Worm (Caenorhabditis elegans) whole organism, L4/young adult: Measurements from ENCODE around the gene srh-223.
A peak's percentile ranks its signal among the peaks of the same experiment; 100 is the strongest.

Experiments used
- W03F9.2 ChIP-seq: fragments of 150-350 bp; optimal IDR thresholded peaks from 2 replicates; lab custom pipeline; 2014; ENCODE audit warnings: missing biosample characterization, missing genetic modification characterization
- dao-5 ChIP-seq: sonication (generic microtip); optimal IDR thresholded peaks from 2 replicates; lab custom pipeline; 2016; ENCODE audit warnings: missing genotype, missing genetic modification characterization, moderate library complexity, missing compliant biosample characterization
- him-1 ChIP-seq: sonication (generic microtip); optimal IDR thresholded peaks from 2 replicates; lab custom pipeline; 2016; ENCODE audit warnings: missing genotype, missing genetic modification reagents, missing genetic modification characterization, missing compliant biosample characterization

srh-223 gene

DNA sequence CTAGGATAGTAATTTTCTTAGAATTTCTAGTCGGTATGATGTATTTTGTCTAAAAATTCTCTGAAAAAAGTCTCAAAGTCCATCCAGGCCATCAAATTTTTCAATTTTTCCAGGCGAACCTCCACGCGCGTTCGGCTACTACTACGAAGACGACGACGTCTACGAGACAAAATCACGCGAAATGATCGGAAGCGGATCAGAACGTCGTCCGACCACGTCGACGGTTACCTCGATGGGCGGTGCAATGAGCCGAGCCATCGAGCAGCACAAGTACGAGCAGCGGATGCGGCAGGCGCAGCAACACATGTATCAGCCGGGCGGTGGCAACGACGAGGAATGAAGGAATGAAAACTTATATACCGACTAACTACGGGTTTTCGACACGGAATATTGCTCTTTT lies 31.9 kb downstream of the srh-223 start:
- TF ChIP-seq dao-5 (tag; lab: Kevin White, UChicago) (no peak), W03F9.2 (tag; lab: Kevin White, UChicago) (no peak), him-1 (tag; lab: Kevin White, UChicago) (no peak)

DNA sequence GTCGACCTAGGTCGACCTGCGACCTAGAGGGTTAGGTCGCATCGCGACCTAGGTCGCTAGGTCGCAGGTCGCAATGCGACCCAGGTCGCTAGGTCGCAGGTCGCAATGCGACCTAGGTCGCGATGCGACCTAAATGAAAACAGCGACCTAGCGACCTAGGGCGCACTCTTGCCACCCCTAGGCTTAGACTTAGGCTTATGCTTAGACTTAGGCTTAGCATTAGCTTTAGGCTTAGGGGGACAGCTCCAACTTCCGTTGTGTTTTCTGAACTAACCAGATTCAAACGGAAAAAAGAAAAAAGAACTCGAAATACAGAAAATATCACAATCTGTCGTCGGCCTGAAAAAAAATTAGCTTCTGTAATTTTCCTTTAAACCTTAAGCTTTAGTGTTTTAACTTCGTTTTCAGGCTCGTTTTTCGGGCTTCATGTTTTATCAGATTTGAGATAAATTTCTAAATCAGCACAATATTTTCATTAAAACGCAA lies 32.7 kb downstream of the srh-223 start:
- TF ChIP-seq W03F9.2 (tag; lab: Kevin White, UChicago): no peak
- TF ChIP-seq dao-5 (tag; lab: Kevin White, UChicago): no peak
- TF ChIP-seq him-1 (tag; lab: Kevin White, UChicago): no peak

DNA sequence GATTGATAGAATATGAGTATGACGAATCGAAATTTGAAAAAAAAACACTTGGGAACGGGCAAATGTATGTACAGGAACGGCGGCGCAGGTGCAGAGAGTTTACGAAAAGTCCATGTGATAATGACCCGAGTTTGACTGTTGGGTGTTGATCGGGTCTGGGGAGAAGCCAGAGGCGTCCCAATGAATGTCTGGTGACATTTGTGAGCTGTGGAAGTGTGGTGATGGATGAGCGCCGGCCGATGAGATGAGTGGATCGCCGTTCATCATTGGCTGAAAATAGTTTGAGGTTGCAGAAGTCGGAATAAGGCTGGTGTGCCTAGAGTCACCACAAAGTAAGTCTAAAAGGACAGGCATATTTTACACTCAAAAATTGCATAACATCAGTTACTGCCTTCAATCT lies 34.0 kb downstream of the srh-223 start:
- no peak for TF ChIP-seq him-1 (tag; lab: Kevin White, UChicago)
- TF ChIP-seq W03F9.2 (tag; lab: Kevin White, UChicago): no peak
- TF ChIP-seq dao-5 (tag; lab: Kevin White, UChicago): no peak

DNA sequence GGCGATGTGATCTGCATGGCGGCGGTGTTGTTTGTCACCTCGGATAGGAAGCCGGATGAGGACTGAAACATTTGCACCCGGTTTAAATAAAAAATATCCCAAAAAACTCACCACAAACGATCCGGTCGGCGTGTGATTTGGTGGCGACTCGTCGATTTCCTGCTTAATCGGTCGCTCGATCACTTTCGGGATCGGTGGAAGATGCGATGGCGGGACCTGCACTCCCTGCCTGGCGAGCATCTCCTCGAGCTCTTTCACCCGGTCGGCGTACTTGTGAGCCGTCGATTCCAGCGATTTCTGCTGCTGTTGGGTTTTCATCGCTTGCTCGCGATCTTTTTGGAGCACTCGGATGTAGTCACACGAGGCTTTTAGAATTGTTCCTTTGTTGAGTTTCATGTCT lies 35.0 kb downstream of the srh-223 start:
- TF ChIP-seq dao-5 (tag; lab: Kevin White, UChicago) (no peak), him-1 (tag; lab: Kevin White, UChicago) (no peak), W03F9.2 (tag; lab: Kevin White, UChicago) (no peak)

DNA sequence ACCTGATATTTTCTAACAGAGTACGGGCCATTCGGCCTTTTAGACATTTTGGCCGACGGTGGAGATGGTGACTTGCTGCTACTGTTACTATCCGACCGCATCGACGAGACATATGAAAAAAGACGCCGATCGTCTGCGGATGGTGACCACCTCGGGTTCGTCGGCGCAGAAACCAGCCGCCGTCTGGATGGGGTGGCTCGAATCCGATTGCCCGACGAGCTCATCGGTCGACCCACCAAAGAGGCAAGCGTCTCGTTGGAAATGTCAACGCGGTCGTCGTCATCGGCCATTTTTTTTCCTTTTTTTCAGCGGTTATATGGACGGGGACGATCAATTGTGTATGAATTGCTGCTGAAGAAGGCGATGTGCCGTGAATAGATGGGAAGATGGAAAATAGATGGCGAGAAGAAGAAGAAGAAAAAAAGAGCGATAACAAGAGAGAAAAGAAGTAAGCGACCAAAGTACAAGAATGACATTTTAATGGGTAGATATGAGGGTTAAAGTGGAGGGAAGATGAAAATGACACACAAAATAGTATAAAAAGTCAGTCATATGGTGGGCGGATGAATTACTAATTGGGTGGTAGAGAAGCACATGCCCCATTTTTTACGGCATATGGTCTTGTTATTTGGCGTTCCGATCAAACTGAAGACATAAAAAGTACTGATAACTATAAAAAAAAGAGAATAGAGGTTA lies 37.1 kb downstream of the srh-223 start:
- TF ChIP-seq him-1 (tag; lab: Kevin White, UChicago) (no peak), W03F9.2 (tag; lab: Kevin White, UChicago) (no peak), dao-5 (tag; lab: Kevin White, UChicago) (no peak)

DNA sequence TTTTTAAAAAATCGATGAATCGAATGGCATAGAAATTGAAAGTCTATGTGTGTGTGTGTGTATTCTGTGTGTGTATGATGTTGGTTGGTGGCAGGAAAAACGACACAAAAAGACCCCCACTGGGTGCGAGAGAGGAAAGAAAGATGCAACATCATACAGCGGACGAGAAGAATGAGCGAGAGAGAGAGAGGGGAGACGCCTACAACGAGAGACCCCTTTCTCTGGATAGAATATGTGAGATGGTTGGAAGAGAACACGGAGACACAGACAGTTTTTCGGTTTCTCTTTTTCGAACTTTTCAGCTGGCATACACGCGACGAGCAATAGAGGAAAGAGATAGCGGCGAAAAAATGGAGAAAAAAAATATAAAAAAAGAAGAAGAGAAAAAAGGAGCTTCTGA lies 38.1 kb downstream of the srh-223 start:
- no peak for TF ChIP-seq dao-5 (tag; lab: Kevin White, UChicago)
- TF ChIP-seq him-1 (tag; lab: Kevin White, UChicago): peak; percentile 81
- no peak for TF ChIP-seq W03F9.2 (tag; lab: Kevin White, UChicago)

DNA sequence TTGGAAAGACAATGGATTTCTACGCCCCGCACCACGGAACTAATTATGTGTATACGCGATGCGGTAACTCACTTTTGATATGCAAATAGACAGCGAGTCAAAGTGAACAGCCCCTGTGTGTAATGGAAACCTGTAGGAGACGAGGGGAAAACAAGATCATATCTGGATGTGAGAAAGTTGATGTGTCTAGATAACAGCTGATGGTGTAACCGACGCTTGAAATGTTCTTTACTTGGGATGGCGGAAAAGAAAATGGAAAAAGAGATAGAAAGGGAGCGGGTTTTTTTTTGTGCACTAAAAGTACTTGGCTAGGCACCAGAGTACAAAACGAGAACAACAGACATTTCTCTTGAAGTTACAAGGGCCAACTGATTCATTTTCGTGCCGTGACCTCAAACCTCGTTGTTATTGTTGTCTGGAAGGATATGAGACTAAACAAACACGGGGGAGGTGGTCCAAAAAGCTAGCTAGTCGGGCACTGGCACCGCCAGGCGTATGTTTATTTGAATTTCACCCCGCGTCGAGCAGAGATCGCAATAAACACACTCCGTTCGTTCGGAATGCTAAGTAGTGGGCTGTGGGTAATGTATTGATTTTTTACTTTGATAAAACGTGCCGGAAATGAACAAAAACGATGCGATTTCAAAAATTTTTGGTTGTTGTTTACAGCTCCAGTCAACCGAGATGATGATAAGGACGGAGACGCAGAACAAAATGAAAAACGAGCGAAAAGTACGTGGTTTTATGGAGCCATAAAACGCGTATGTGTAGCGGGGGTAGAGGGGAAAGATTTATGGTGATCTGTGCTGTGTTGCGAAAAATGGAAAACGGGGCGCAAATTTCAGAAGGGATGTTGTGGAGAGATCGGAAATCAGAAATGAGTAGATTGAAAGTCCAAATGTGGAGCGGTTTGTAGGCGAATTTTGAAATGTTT lies 40.4 kb downstream of the srh-223 start:
- no peak for TF ChIP-seq dao-5 (tag; lab: Kevin White, UChicago)
- no peak for TF ChIP-seq him-1 (tag; lab: Kevin White, UChicago)
- TF ChIP-seq W03F9.2 (tag; lab: Kevin White, UChicago): no peak

DNA sequence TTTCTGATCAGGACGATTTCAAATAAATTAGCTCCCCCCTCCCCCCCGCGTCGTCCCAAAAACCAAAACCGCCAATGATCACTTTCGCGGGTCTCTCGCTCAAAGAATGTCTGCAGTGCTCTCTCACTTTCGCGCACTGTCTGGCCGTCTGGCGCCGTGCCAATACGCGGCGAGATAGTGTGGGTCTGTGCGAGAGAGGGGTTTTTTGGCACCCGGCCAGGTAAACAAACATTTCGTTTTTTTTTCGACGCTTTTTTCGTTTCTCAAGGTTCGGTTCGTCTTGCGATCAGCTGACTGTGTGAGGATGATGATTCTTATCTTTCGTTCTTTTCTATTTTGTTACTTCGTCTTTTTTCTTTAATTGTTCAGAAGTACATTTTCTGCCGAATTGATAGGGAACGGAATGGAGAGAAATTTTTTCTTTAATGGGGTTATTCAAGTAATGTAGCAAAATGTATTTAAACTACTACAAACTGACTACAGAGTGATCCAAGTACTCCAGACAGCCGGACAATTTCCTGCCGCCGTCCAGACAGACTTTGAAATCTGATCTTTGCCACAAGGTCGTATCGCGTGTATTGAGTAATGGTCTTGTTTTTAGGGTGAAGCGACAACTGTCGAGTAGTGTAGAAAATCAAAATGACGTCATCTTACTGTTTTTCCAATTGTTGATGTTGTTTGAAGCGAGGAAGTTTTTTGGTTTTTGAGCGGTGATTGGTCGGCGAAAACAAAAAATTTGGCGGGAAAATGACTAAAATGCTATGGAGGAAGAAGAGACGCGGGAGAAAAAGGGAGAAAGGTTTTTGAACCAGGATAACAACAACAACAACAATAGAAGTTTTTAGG lies 42.7 kb downstream of the srh-223 start:
- TF ChIP-seq W03F9.2 (tag; lab: Kevin White, UChicago): no peak
- no peak for TF ChIP-seq dao-5 (tag; lab: Kevin White, UChicago)
- no peak for TF ChIP-seq him-1 (tag; lab: Kevin White, UChicago)

DNA sequence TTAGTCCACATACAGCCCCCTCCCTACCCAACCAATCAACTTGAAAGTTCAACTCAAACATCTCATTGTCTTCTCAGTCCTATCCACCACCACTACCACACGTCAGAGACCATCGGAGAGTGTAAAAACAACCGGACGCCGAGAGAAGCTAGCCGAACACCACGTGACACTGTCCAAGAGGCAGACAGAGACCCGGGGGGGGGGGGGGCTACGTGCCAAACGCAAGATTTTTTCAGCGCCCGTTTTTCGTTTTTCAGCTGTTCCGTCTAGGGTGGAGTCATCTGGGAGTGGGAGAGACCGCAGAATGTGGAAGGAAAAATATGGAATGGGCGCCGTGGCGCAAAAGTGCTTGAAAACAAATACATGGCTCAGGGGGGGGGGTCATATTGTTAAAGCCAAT lies 44.2 kb downstream of the srh-223 start:
- TF ChIP-seq him-1 (tag; lab: Kevin White, UChicago) (no peak), W03F9.2 (tag; lab: Kevin White, UChicago) (peak; percentile 12)

DNA sequence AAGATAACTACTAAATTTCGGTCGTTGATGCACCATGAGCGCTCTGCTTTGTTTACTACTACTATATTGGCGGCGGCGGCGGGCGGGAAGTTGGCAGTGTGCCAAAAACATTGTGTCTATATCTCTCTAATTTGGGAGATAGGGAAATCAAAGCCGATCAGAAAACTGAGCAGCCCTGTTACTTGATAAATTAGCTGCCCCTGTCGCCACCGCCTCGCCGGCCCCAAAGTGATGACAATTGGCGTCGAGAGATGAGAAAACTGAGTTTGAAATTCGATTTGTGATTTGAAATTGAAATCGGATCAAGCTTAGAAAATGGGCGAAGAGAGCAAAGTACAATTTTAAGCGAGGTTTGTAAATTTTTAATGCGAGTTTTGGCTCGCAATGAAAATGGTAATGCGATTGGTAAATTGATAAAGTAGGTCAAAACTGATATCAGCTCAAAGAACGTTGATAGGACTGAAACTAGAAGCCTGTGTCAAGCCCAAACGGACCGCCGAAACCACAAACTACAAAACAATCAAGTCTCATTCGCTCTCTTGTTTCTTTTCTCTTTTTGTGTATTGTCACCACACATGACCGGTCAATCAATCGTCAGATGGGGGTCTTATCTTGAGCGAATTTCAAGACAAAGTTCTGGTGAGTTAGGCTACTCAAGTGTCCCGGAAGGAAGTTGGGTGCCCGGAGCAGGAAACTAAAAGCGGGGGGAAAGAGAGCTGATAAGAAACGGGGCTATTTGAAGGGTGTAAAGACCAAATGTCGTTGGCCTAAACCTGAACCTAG lies 45.6 kb downstream of the srh-223 start:
- no peak for TF ChIP-seq W03F9.2 (tag; lab: Kevin White, UChicago)
- TF ChIP-seq dao-5 (tag; lab: Kevin White, UChicago): no peak
- no peak for TF ChIP-seq him-1 (tag; lab: Kevin White, UChicago)

DNA sequence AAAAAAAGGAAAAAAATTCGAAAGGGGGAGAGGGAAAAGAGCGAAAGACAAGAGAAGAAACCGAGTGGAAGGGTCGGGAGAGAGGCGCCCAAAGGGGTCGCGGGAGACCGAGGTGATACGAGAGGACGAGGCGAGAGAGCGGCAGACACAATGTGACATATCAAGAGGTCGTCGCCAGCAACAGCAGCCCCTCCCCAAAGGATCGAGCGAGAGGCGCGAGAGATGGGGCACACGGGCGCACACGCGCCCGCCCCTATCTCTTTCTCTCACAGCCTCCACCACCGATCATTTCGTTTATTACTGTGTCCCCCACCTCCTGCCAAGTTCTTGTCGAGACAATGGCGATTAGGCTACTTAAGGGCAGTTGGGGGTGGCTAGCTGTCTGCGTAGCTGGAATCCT lies 46.5 kb downstream of the srh-223 start:
- TF ChIP-seq dao-5 (tag; lab: Kevin White, UChicago) (no peak), W03F9.2 (tag; lab: Kevin White, UChicago) (no peak)

DNA sequence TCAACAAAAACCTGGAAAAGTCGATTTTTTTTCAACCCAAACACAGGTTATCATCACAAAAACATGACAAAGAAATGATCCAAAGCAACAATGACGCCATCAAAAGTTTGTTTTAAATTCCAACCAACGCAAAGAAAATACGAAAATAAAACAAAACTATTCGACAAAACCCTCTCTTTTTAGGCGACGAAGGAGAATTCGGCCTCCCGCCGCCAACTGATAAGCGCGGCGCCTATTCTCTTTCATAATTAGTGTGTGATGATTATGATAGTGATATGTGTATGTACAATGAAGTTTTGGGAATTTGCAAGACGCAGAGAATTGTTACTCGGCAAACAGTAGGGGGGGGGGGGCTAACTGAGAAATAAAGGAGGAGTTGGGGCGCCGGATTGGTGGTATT lies 47.6 kb downstream of the srh-223 start:
- TF ChIP-seq W03F9.2 (tag; lab: Kevin White, UChicago): no peak
- no peak for TF ChIP-seq him-1 (tag; lab: Kevin White, UChicago)
- no peak for TF ChIP-seq dao-5 (tag; lab: Kevin White, UChicago)
